Fruit fly (Drosophila melanogaster): ENCODE measurements around the gene FIG4.
A peak's percentile ranks its signal among the peaks of the same experiment; 100 is the strongest.

FIG4 gene

DNA sequence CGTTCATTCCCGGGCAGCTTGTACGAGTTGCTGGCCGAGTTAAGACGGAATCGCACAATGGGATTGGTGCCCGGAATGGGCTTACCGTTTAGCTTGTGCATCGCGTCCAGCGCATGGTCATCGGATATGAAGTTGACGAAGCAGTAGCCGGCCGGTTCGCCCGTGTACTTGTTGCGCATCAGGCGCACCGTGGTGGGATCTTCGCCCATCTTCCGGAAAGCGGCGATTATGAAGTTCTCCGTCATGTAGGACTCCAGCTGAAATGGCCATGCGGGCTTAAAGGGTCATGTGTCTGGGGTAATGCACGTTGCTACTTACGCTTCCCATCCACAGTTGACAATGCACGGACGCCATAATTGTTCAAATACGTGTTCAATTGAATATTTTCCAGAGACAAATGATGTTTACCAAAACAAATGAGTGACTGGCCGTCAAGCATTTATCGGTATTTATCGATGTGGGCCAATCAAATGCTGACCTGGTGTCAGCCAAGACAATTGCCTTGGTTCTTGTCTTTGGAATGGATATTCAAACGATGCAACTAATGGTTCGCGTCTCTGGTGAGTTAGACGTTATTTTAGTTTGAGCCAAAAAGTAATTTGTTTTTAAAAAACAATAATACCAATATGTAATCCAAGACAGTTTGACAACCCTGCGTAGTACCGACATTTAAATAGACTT lies 10.8 kb upstream of the FIG4 start, which contains the start of the genes Secp43 and ND-B8 (continued):
- TF ChIP-seq CG8319 (GFP tag; optimal IDR thresholded peaks at IDR 0.05) (no peak), salr (GFP tag; optimal IDR thresholded peaks at IDR 0.05) (no peak), Gug (GFP tag; IDR thresholded peaks at IDR 0.05) (no peak), CG6854 (GFP tag; optimal IDR thresholded peaks at IDR 0.05) (no peak)

DNA sequence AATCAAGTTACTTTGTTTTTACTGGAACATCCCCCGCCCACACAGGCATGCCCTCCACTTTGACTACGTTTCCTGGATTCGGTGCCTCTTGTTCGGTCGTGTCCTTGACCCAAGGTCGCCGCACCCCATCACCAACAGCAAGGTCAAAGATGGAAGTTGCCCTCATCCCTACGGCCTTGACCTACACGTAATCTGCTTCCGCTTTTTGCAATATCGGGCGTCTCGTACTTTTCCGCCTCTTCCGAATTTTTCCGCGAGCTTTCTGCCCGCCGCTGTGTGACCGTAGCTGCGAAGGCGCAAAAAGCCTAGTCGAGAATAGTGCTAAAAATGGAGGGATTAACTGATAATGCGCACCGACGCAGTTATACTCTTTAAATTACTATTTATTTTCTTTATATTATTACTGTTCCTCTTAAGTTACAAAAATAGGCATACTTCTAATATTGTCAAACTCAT lies 8.4 kb upstream of the FIG4 start, which contains the start of gene Gs1l:
Gene Gs1l (minus strand): TSS at position 269 of the 456 bp plus-strand sequence.
- TF ChIP-seq CG6276 (GFP tag; optimal IDR thresholded peaks at IDR 0.05) (no peak), Ets21C (GFP tag; optimal IDR thresholded peaks at IDR 0.05) (no peak), ss (GFP tag; optimal IDR thresholded peaks at IDR 0.05) (peak; percentile 16 to 37), Sox14 (GFP tag; optimal IDR thresholded peaks at IDR 0.05) (peak; percentile 28), CG8632 (GFP tag; optimal IDR thresholded peaks at IDR 0.05) (no peak), net (GFP tag; optimal IDR thresholded peaks at IDR 0.05) (no peak), fd59A (GFP tag; optimal IDR thresholded peaks at IDR 0.05) (no peak), CG6792 (GFP tag; optimal IDR thresholded peaks at IDR 0.05) (no peak), vri (GFP tag; optimal IDR thresholded peaks at IDR 0.05) (peak; percentile 44), Sox102F (GFP tag; optimal IDR thresholded peaks at IDR 0.05) (no peak), Hr38 (GFP tag; optimal IDR thresholded peaks at IDR 0.05) (no peak), Met (GFP tag; optimal IDR thresholded peaks at IDR 0.05) (peak; percentile 1), pdm3 (GFP tag; optimal IDR thresholded peaks at IDR 0.05) (no peak), CG11902 (GFP tag; optimal IDR thresholded peaks at IDR 0.05) (no peak), CG8319 (GFP tag; optimal IDR thresholded peaks at IDR 0.05) (no peak), Hr4 (GFP tag; optimal IDR thresholded peaks at IDR 0.05) (no peak), CG6808 (GFP tag; optimal IDR thresholded peaks at IDR 0.05) (no peak), CG10669 (GFP tag; optimal IDR thresholded peaks at IDR 0.05) (no peak), CG11762 (GFP tag; optimal IDR thresholded peaks at IDR 0.05; ENCODE audit: insufficient read depth) (no peak), topi (GFP tag; optimal IDR thresholded peaks at IDR 0.05) (peak; percentile 24), CG4318 (GFP tag; optimal IDR thresholded peaks at IDR 0.05) (no peak), Blimp-1 (GFP tag; optimal IDR thresholded peaks at IDR 0.05) (no peak), Sox15 (GFP tag; optimal IDR thresholded peaks at IDR 0.05) (no peak), achi (GFP tag; optimal IDR thresholded peaks at IDR 0.05) (no peak), CG3919 (GFP tag; optimal IDR thresholded peaks at IDR 0.05) (no peak), CG16779 (tag; optimal IDR thresholded peaks at IDR 0.05) (no peak), Gug (GFP tag; IDR thresholded peaks at IDR 0.05) (no peak), CG3032 (tag; optimal IDR thresholded peaks at IDR 0.05) (peak; percentile 6), Eip75B (GFP tag; optimal IDR thresholded peaks at IDR 0.05) (peak; percentile 12), Ets96B (tag; optimal IDR thresholded peaks at IDR 0.05) (no peak), CG10631 (GFP tag; optimal IDR thresholded peaks at IDR 0.05) (no peak), salr (GFP tag; optimal IDR thresholded peaks at IDR 0.05) (no peak), CG6854 (GFP tag; optimal IDR thresholded peaks at IDR 0.05) (peak; percentile 0), dac (GFP tag; optimal IDR thresholded peaks at IDR 0.05) (no peak), esn (GFP tag; optimal IDR thresholded peaks at IDR 0.05) (peak; percentile 28), spab (GFP tag; optimal IDR thresholded peaks at IDR 0.05) (no peak), Lpt (GFP tag; optimal IDR thresholded peaks at IDR 0.05) (no peak), Smox (GFP tag; optimal IDR thresholded peaks at IDR 0.05) (no peak), CG6163 (GFP tag; IDR thresholded peaks at IDR 0.05) (0 out of 3 replicates have a peak, but pooled peaks have one; percentile 26), dsx (GFP tag; optimal IDR thresholded peaks at IDR 0.05; ENCODE audit: poor library complexity, severe bottlenecking) (peak; percentile 80), CG31627 (GFP tag; optimal IDR thresholded peaks at IDR 0.05) (no peak), CG11294 (GFP tag; IDR thresholded peaks at IDR 0.05) (no peak), CG8119 (GFP tag; IDR thresholded peaks at IDR 0.05) (no peak), CG34406 (GFP tag; optimal IDR thresholded peaks at IDR 0.05) (no peak), eg (GFP tag; IDR thresholded peaks at IDR 0.05) (peak; percentile 53; the same call in 1 of the 3 replicates), CG9139 (GFP tag; optimal IDR thresholded peaks at IDR 0.05) (no peak), acj6 (GFP tag; optimal IDR thresholded peaks at IDR 0.05) (no peak), svp (GFP tag) (peak; percentile 89)
